Fruit fly (Drosophila melanogaster) whole organism, wandering third instar larva: Measurements from ENCODE around the gene mtg.

Source experiments
- Abd-B ChIP-seq: fragments of >200 bp; optimal IDR thresholded peaks from 2 replicates; lab custom pipeline; 2017; ENCODE audit warnings: missing biosample characterization, missing genetic modification characterization
- CG32264 ChIP-seq: fragments of 200-800 bp; sonication (Bioruptor generic); optimal IDR thresholded peaks from 2 replicates; lab custom pipeline; 2016; ENCODE audit warnings: missing biosample characterization, missing genetic modification characterization
- CG9705 ChIP-seq: fragments of 200-800 bp; sonication (Bioruptor generic); optimal IDR thresholded peaks from 2 replicates; lab custom pipeline; 2018; ENCODE audit warnings: missing biosample characterization, mild to moderate bottlenecking, missing genetic modification characterization
- CrebA ChIP-seq: fragments of 200-800 bp; sonication (Bioruptor generic); optimal IDR thresholded peaks from 2 replicates; lab custom pipeline; 2016; ENCODE audit warnings: missing biosample characterization, mild to moderate bottlenecking, missing genetic modification characterization, borderline replicate concordance
- Dfd ChIP-seq: fragments of >200 bp; optimal IDR thresholded peaks from 2 replicates; lab custom pipeline; 2017; ENCODE audit warnings: missing biosample characterization, missing genetic modification characterization
- Dif ChIP-seq: fragments of 200-275, 200-300 bp; sonication (Bioruptor generic); optimal IDR thresholded peaks from 2 replicates; lab custom pipeline; 2018; ENCODE audit warnings: missing biosample characterization, missing genetic modification characterization; ENCODE audit not compliant: partially characterized antibody
- GATAd ChIP-seq: sonication (Bioruptor generic); optimal IDR thresholded peaks from 2 replicates; lab custom pipeline; 2016; ENCODE audit warnings: missing biosample characterization, missing genetic modification characterization
- HLH106 ChIP-seq: fragments of 200-800 bp; optimal IDR thresholded peaks from 3 replicates; lab custom pipeline; 2019; ENCODE audit warnings: missing biosample characterization, mild to moderate bottlenecking, missing genetic modification characterization, moderate library complexity
- Hnf4 ChIP-seq: fragments of 200-800 bp; sonication (Bioruptor generic); optimal IDR thresholded peaks from 2 replicates; lab custom pipeline; 2016; ENCODE audit warnings: missing biosample characterization, mild to moderate bottlenecking, missing genetic modification characterization
- Hr78 ChIP-seq: fragments of >200 bp; optimal IDR thresholded peaks from 2 replicates; lab custom pipeline; 2017; ENCODE audit warnings: missing biosample characterization, missing genetic modification characterization
- Hr83 ChIP-seq: fragments of 200-300 bp; sonication (Bioruptor generic); optimal IDR thresholded peaks from 2 replicates; lab custom pipeline; 2016; ENCODE audit warnings: missing biosample characterization, mild to moderate bottlenecking, missing genetic modification characterization, moderate library complexity; ENCODE audit not compliant: poor library complexity, severe bottlenecking
- Jra ChIP-seq: sonication (Bioruptor generic); optimal IDR thresholded peaks from 2 replicates; lab custom pipeline; 2016; ENCODE audit warnings: missing biosample characterization, missing genetic modification characterization
- Mio ChIP-seq: sonication (Bioruptor generic); optimal IDR thresholded peaks from 2 replicates; lab custom pipeline; 2016; ENCODE audit warnings: missing biosample characterization, missing genetic modification characterization
- Myc ChIP-seq: fragments of >200 bp; optimal IDR thresholded peaks from 2 replicates; lab custom pipeline; 2017
- N ChIP-seq: fragments of >200 bp; optimal IDR thresholded peaks from 2 replicates; lab custom pipeline; 2018; ENCODE audit warnings: missing biosample characterization, missing external identifiers, missing genetic modification characterization
- OdsH ChIP-seq: fragments of 200-800 bp; sonication (Bioruptor generic); optimal IDR thresholded peaks from 2 replicates; lab custom pipeline; 2016; ENCODE audit warnings: missing biosample characterization, mild to moderate bottlenecking, missing genetic modification characterization
- Rel ChIP-seq, 2 experiments: fragments of 200-800 bp; sonication (Bioruptor generic) in 1 of 2; optimal IDR thresholded peaks; 2 replicates in 1 of 2; 3 replicates in 1 of 2; lab custom pipeline; 2016 to 2019; ENCODE audit warnings: mild to moderate bottlenecking in 2 of 2, missing biosample characterization in 2 of 2, missing genetic modification characterization in 2 of 2, moderate library complexity in 1 of 2
- Sp1 ChIP-seq: fragments of 200-800 bp; sonication (Bioruptor generic); optimal IDR thresholded peaks from 3 replicates; lab custom pipeline; 2019; ENCODE audit warnings: missing biosample characterization, mild to moderate bottlenecking, missing genetic modification characterization, moderate library complexity
- Vsx2 ChIP-seq: fragments of 200-300, 225-300 bp; sonication (Bioruptor generic); optimal IDR thresholded peaks from 2 replicates; lab custom pipeline; 2018; ENCODE audit warnings: missing biosample characterization, missing genetic modification characterization; ENCODE audit not compliant: partially characterized antibody
- br ChIP-seq: fragments of 200-800 bp; sonication (Bioruptor generic); optimal IDR thresholded peaks from 2 replicates; lab custom pipeline; 2016; ENCODE audit warnings: missing biosample characterization, missing genetic modification characterization
- brk ChIP-seq: fragments of 200-800 bp; sonication (Bioruptor generic); optimal IDR thresholded peaks from 2 replicates; lab custom pipeline; 2016; ENCODE audit warnings: missing biosample characterization, mild to moderate bottlenecking, missing genetic modification characterization
- dl ChIP-seq, 2 experiments: fragments of 175-275, 200-275 bp in 1 of 2; fragments of 200-275 bp in 1 of 2; sonication (Bioruptor generic); optimal IDR thresholded peaks; lab custom pipeline; 2018; ENCODE audit warnings: mild to moderate bottlenecking in 2 of 2, missing biosample characterization in 2 of 2, missing genetic modification characterization in 2 of 2, moderate library complexity in 2 of 2; ENCODE audit not compliant: partially characterized antibody in 2 of 2, insufficient read depth in 1 of 2
- dmrt93B ChIP-seq: fragments of 200-800 bp; sonication (Bioruptor generic); optimal IDR thresholded peaks from 2 replicates; lab custom pipeline; 2018; ENCODE audit warnings: missing biosample characterization, mild to moderate bottlenecking, missing genetic modification characterization
- dsf ChIP-seq: sonication (Bioruptor generic); optimal IDR thresholded peaks from 2 replicates; lab custom pipeline; 2016; ENCODE audit warnings: missing biosample characterization, missing genetic modification characterization, borderline replicate concordance
- ey ChIP-seq: fragments of 200-800 bp; sonication (Bioruptor generic); optimal IDR thresholded peaks from 2 replicates; lab custom pipeline; 2016; ENCODE audit warnings: missing biosample characterization, missing genetic modification characterization
- foxo ChIP-seq, 2 experiments: fragments of 200-800 bp; sonication (Bioruptor generic); optimal IDR thresholded peaks; 2 replicates in 1 of 2; 3 replicates in 1 of 2; lab custom pipeline; 2016 to 2017; ENCODE audit warnings: missing biosample characterization in 2 of 2, missing genetic modification characterization in 2 of 2
- fru ChIP-seq: fragments of 200-800 bp; sonication (Bioruptor generic); optimal IDR thresholded peaks from 3 replicates; lab custom pipeline; 2016; ENCODE audit warnings: missing biosample characterization, mild to moderate bottlenecking, missing genetic modification characterization
- h ChIP-seq: fragments of 200-800 bp; sonication (Bioruptor generic); optimal IDR thresholded peaks from 3 replicates; lab custom pipeline; 2016; ENCODE audit warnings: missing biosample characterization, mild to moderate bottlenecking, missing genetic modification characterization
- jim ChIP-seq: fragments of 175-275, 200-325 bp; sonication (Bioruptor generic); optimal IDR thresholded peaks from 2 replicates; lab custom pipeline; 2016; ENCODE audit warnings: missing biosample characterization, mild to moderate bottlenecking, missing genetic modification characterization
- lola ChIP-seq: fragments of >200 bp; optimal IDR thresholded peaks from 2 replicates; lab custom pipeline; 2017; ENCODE audit warnings: missing biosample characterization, missing genetic modification characterization
- pan ChIP-seq: fragments of >200 bp; optimal IDR thresholded peaks from 2 replicates; lab custom pipeline; 2017
- psq ChIP-seq: fragments of 200-800 bp; sonication (Bioruptor generic); optimal IDR thresholded peaks from 3 replicates; lab custom pipeline; 2017; ENCODE audit warnings: missing biosample characterization, mild to moderate bottlenecking, missing genetic modification characterization, moderate library complexity
- rgr ChIP-seq: fragments of 200-800 bp; sonication (Bioruptor generic); optimal IDR thresholded peaks from 3 replicates; lab custom pipeline; 2016; ENCODE audit warnings: missing biosample characterization, mild to moderate bottlenecking, missing genetic modification characterization
- sage ChIP-seq: fragments of 200-800 bp; sonication (Bioruptor generic); optimal IDR thresholded peaks from 2 replicates; lab custom pipeline; 2016; ENCODE audit warnings: missing biosample characterization, mild to moderate bottlenecking, missing genetic modification characterization
- sv ChIP-seq: fragments of 200-800 bp; sonication (Bioruptor generic); optimal IDR thresholded peaks from 3 replicates; lab custom pipeline; 2016; ENCODE audit warnings: missing biosample characterization, missing genetic modification characterization
- tai ChIP-seq: sonication (Bioruptor generic); optimal IDR thresholded peaks from 2 replicates; lab custom pipeline; 2016; ENCODE audit warnings: missing biosample characterization, missing genetic modification characterization
- usp ChIP-seq: fragments of >200 bp; optimal IDR thresholded peaks from 2 replicates; lab custom pipeline; 2017; ENCODE audit warnings: missing biosample characterization, missing genetic modification characterization
- woc ChIP-seq: sonication (Bioruptor generic); optimal IDR thresholded peaks from 2 replicates; lab custom pipeline; 2016; ENCODE audit warnings: missing biosample characterization, mild to moderate bottlenecking, missing genetic modification characterization

The mtg gene

dm6 chr3R:8233370-8233773, 16.9 kb upstream of the mtg start, which contains the start of gene PolI (continued):
- no peak for TF ChIP-seq Dfd (GFP tag; lab: Kevin White, UChicago)
- no peak for TF ChIP-seq N (GFP tag; lab: Kevin White, UChicago)
- TF ChIP-seq dl (GFP tag; optimal IDR thresholded peaks at IDR 0.05; lab: Kevin White, UChicago; ENCODE audit: insufficient read depth in 1 of 2, partially characterized antibody in 2 of 2): no peak
- no peak for TF ChIP-seq woc (GFP tag; lab: Kevin White, UChicago)
- no peak for TF ChIP-seq OdsH (GFP tag; lab: Kevin White, UChicago)
- TF ChIP-seq h (GFP tag; lab: Kevin White, UChicago): peak; percentile 45
- TF ChIP-seq Jra (GFP tag; lab: Kevin White, UChicago): peak; percentile 35
- TF ChIP-seq br (GFP tag; lab: Kevin White, UChicago): no peak
- peak; percentile 28 for TF ChIP-seq HLH106 (tag; lab: Kevin White, UChicago)
- no peak for TF ChIP-seq GATAd (GFP tag; lab: Kevin White, UChicago)
- TF ChIP-seq psq (GFP tag; lab: Kevin White, UChicago): no peak
- no peak for TF ChIP-seq jim
- TF ChIP-seq sv (GFP tag; lab: Kevin White, UChicago): no peak
- TF ChIP-seq CrebA (GFP tag; lab: Kevin White, UChicago): no peak

dm6 chr3R:8233864-8234263, 16.4 kb upstream of the mtg start:
- peak; percentile 41 for TF ChIP-seq rgr
- no peak for TF ChIP-seq N (GFP tag; lab: Kevin White, UChicago)
- no peak for TF ChIP-seq GATAd (GFP tag; lab: Kevin White, UChicago)
- TF ChIP-seq foxo (GFP tag; optimal IDR thresholded peaks at IDR 0.05; lab: Kevin White, UChicago): peak in 1 of 2 experiments; percentile 21
- TF ChIP-seq br (GFP tag; lab: Kevin White, UChicago): peak; percentile 18
- peak; percentile 36 for TF ChIP-seq ey (GFP tag; lab: Kevin White, UChicago)
- TF ChIP-seq Hnf4: peak; percentile 28
- no peak for TF ChIP-seq OdsH (GFP tag; lab: Kevin White, UChicago)
- TF ChIP-seq Dif (GFP tag; lab: Kevin White, UChicago): no peak
- TF ChIP-seq, all 38 proteins: peak for 5

- TF ChIP-seq fru (GFP tag; lab: Kevin White, UChicago) (peak; percentile 44), OdsH (GFP tag; lab: Kevin White, UChicago) (peak; percentile 84), Vsx2 (GFP tag; lab: Kevin White, UChicago) (no peak), dsf (peak; percentile 29), HLH106 (tag; lab: Kevin White, UChicago) (peak; percentile 87), pan (no peak), CrebA (GFP tag; lab: Kevin White, UChicago) (no peak), N (GFP tag; lab: Kevin White, UChicago) (no peak), CG32264 (peak; percentile 43), CG9705 (GFP tag; lab: Kevin White, UChicago) (peak; percentile 66), h (GFP tag; lab: Kevin White, UChicago) (peak; percentile 82), Dif (GFP tag; lab: Kevin White, UChicago) (no peak), GATAd (GFP tag; lab: Kevin White, UChicago) (no peak), lola (GFP tag; lab: Kevin White, UChicago) (no peak), Mio (GFP tag; lab: Kevin White, UChicago) (peak; percentile 34), Hr83 (peak; percentile 39), Dfd (GFP tag; lab: Kevin White, UChicago) (no peak), psq (GFP tag; lab: Kevin White, UChicago) (peak; percentile 82), usp (GFP tag; lab: Kevin White, UChicago) (no peak), sv (GFP tag; lab: Kevin White, UChicago) (peak; percentile 78), sage (GFP tag; lab: Kevin White, UChicago) (peak; percentile 56), Myc (lab: Kevin White, UChicago) (no peak), Rel (GFP tag; optimal IDR thresholded peaks at IDR 0.05; lab: Kevin White, UChicago) (peak; percentile 32), Rel (tag; optimal IDR thresholded peaks at IDR 0.05; lab: Kevin White, UChicago) (peak; percentile 49), Hnf4 (peak; percentile 49), Sp1 (GFP tag; lab: Kevin White, UChicago) (peak; percentile 93), tai (GFP tag; lab: Kevin White, UChicago) (no peak), Hr78 (no peak), woc (GFP tag; lab: Kevin White, UChicago) (peak; percentile 72), rgr (peak; percentile 85), br (GFP tag; lab: Kevin White, UChicago) (peak; percentile 74), jim (no peak), foxo (GFP tag; optimal IDR thresholded peaks at IDR 0.05; lab: Kevin White, UChicago) (peak in 1 of 2 experiments; percentile 90), brk (GFP tag; lab: Kevin White, UChicago) (peak; percentile 63), Abd-B (GFP tag; lab: Kevin White, UChicago) (no peak), dmrt93B (GFP tag; lab: Kevin White, UChicago) (peak; percentile 69), ey (GFP tag; lab: Kevin White, UChicago) (peak; percentile 83), Jra (GFP tag; lab: Kevin White, UChicago) (peak; percentile 71)
These were observed 10.6 kb upstream of the mtg start for dm6 chr3R:8239472-8240301.
